Fruit fly (Drosophila melanogaster) whole organism, pupa: ENCODE results near the gene nkt.

Source experiments
- CG13204 ChIP-seq: fragments of 200-800 bp; sonication (Bioruptor generic); optimal IDR thresholded peaks from 2 replicates; lab custom pipeline; 2018; ENCODE audit warnings: missing biosample characterization, mild to moderate bottlenecking, missing genetic modification characterization, moderate library complexity
- CG8301 ChIP-seq: fragments of 200-800 bp; sonication (Bioruptor generic); optimal IDR thresholded peaks from 2 replicates; lab custom pipeline; 2018; ENCODE audit warnings: missing biosample characterization, mild to moderate bottlenecking, missing genetic modification characterization
- Pif1A ChIP-seq: fragments of 200-800 bp; sonication (Bioruptor generic); optimal IDR thresholded peaks from 3 replicates; lab custom pipeline; 2016; ENCODE audit warnings: missing biosample characterization, missing genetic modification characterization
- rn ChIP-seq: fragments of 200-800 bp; sonication (Bioruptor generic); IDR thresholded peaks from 2 replicates; pipeline ENCODE4 v1.3.6; 2022; ENCODE audit warnings: missing biosample characterization, missing genetic modification characterization

DNA sequence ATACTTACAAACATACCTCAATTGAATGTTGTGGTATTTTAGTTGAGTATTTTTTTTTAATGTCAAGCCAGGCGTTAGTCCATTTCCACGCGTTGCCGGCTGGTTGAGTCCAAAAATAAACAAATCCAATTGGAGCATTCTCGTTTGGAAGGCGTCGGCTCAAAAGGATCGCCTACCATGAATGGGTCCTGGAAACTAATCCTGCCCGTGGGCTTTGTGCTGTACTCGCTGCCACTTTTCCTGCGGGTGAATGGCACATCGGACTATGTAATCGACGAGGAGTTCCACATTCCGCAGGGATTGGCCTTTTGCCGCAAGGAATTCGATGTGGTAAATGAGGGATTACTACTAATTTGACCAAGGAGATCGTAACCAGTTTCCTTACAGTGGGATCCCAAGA, 36.3 kb upstream of the nkt start, which contains the start of gene Alg10:
- TF ChIP-seq CG8301 (tag; lab: Kevin White, UChicago) (no peak), Pif1A (no peak), rn (GFP tag; lab: Robert Waterston, UW) (no peak), CG13204 (no peak)
